Fruit fly (Drosophila melanogaster) whole organism: ENCODE data around the gene CG43312.

Experiments
- CG8478 ChIP-seq: fragments of >200 bp; optimal IDR thresholded peaks from 2 replicates; lab custom pipeline; 2018; ENCODE audit warnings: inconsistent platforms
- Dll ChIP-seq: fragments of >200 bp; optimal IDR thresholded peaks from 2 replicates; lab custom pipeline; 2017
- EcR ChIP-seq, 2 experiments: fragments of >200 bp; optimal IDR thresholded peaks; 2 replicates each; lab custom pipeline; 2017; ENCODE audit warnings: missing biosample characterization in 2 of 2, missing genetic modification characterization in 2 of 2, missing genetic modification reagents in 2 of 2
- pan ChIP-seq: fragments of >200 bp; optimal IDR thresholded peaks from 2 replicates; lab custom pipeline; 2017
- psq ChIP-seq: fragments of >200 bp; optimal IDR thresholded peaks from 2 replicates; lab custom pipeline; 2017
- usp ChIP-seq: fragments of >200 bp; optimal IDR thresholded peaks from 2 replicates; lab custom pipeline; 2017; ENCODE audit warnings: missing biosample characterization, missing genetic modification characterization, mixed read lengths

DNA sequence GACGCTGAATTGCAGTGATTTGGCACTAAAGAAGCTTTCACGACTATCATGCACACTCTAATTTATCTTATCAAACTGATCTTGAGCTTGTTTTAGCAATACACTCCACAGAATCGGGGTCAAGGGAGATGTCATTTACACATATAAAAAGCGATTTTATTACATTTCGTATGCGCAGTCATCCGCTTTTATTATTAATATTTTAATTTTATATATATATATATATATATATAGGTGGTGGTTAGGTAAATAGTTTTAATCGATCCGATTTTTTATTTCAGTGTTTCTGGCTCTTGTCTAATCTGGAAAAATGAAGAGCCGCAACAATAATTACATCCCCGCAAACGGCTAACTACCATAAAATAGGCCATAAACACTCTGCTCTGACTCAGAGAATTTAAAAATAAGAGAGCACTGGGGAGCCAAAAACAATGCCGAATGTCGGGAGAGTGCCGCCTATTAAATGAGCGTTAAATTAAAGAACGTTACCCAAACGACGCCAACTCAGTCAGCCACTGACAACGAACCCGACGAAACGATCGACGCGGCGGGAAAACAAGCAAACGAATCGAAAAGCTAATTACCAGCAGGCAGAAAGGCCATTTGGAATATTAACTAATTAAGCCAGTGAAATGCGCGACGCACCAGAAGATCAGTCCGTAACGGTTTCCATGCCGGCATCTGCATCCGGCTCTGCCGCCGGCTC, 29.7 kb upstream of the CG43312 start:
- TF ChIP-seq EcR (GFP tag; optimal IDR thresholded peaks at IDR 0.05; lab: Kevin White, UChicago) (no peak), Dll (no peak), CG8478 (no peak), pan (lab: Kevin White, UChicago) (no peak), psq (lab: Kevin White, UChicago) (no peak), usp (GFP tag; lab: Kevin White, UChicago) (no peak)
